Worm (Caenorhabditis elegans) whole organism, L1 larva: ENCODE measurements around the gene T04B2.3.

Experiments
- mep-1 ChIP-seq: fragments of 150-350 bp; optimal IDR thresholded peaks from 2 replicates; lab custom pipeline; 2014; ENCODE audit warnings: missing biosample characterization, missing genetic modification characterization
- pag-3 ChIP-seq: sonication (generic microtip); optimal IDR thresholded peaks from 2 replicates; lab custom pipeline; 2017; ENCODE audit warnings: missing genetic modification characterization, mild to moderate bottlenecking, missing compliant biosample characterization, antibody characterized with exemption, borderline replicate concordance; ENCODE audit not compliant: insufficient read depth
- swsn-7 ChIP-seq: sonication (generic microtip); optimal IDR thresholded peaks from 2 replicates; lab custom pipeline; 2016; ENCODE audit warnings: missing genetic modification characterization, missing compliant biosample characterization

DNA sequence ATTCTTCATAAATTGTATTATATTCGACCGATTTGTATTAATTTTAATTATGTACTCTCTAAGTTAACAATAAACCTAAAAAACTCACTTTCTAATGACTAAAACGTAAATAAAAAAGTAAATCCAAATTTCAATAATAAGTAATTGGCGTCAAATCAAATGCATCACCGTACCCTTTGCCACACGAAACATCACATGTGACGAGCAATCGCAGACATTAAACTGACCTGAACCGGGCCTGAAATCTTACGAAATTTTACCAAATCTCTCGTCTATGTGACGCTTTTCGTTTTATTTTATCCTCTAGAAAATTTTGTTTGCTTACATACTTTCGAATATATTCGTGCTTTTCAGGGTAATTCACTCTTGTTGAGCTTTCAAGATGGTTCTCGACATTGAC, 43.8 kb upstream of the T04B2.3 start, which contains the start of the genes C47E12.2 and sars-1:
- TF ChIP-seq swsn-7 (no peak), pag-3 (tag; lab: Kevin White, UChicago) (no peak), mep-1 (tag; lab: Kevin White, UChicago) (no peak)
